Fruit fly (Drosophila melanogaster) Kc167 (cell line): ENCODE data around the gene GC2.

Experiments
- Myc ChIP-seq: fragments of >200 bp; optimal IDR thresholded peaks from 2 replicates; lab custom pipeline; 2017; ENCODE audit warnings: missing external identifiers
- h ChIP-seq: fragments of >200 bp; optimal IDR thresholded peaks from 3 replicates; lab custom pipeline; 2018; ENCODE audit warnings: missing external identifiers
- psq ChIP-seq: fragments of >200 bp; optimal IDR thresholded peaks from 2 replicates; lab custom pipeline; 2017; ENCODE audit warnings: missing external identifiers

dm6 chr3R:11999074-11999473, 27.6 kb downstream of the GC2 start, which contains the start of gene Ect3:
- TF ChIP-seq psq (lab: Kevin White, UChicago): no peak
- TF ChIP-seq Myc (lab: Kevin White, UChicago): no peak
- no peak for TF ChIP-seq h (lab: Kevin White, UChicago)
